Fruit fly (Drosophila melanogaster) ovary, adult (tissue): ENCODE data around the gene nop5.

ENCODE experiments used
- CG17801 ChIP-seq: fragments of 200-800 bp; optimal IDR thresholded peaks from 2 replicates; lab custom pipeline; 2019; ENCODE audit warnings: missing biosample characterization, mild to moderate bottlenecking, missing genetic modification characterization, moderate library complexity; ENCODE audit not compliant: partially characterized antibody

Gene nop5

DNA sequence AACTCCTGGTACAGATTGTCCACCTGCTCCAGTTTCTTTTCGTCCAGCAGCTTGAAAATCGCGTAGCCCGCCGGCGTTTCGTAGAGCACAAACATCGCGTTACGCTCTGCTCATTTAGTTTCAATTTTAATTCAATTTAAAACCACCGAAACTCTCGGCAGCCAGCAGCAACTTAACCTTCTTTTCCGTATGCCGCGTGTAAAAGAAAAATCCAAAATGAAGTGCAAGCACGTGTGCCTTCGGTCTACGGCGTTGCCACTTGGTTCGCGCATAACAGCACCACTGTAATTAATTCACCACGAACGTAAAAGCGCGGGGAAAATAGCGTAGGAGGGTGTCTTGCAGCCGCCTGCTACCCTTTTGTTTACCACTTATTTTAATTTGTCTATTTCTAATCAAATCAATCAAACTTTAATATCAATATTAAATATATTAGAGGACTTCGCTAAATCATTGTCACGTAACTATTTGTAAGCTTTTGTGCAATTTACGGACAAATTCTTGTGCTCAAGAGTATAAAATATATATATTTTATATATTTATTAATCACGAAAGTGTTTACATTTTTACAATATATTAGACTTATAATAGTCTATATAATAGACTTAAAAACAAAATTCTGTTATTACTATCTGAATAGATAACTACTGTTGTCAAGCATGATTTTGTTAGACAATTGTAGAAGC, at the start of gene nop5:
Gene nop5 (minus strand): TSS at position 227 of the 686 bp plus-strand sequence.
- TF ChIP-seq CG17801 (GFP tag; lab: Kevin White, UChicago) = peak; percentile 69

DNA sequence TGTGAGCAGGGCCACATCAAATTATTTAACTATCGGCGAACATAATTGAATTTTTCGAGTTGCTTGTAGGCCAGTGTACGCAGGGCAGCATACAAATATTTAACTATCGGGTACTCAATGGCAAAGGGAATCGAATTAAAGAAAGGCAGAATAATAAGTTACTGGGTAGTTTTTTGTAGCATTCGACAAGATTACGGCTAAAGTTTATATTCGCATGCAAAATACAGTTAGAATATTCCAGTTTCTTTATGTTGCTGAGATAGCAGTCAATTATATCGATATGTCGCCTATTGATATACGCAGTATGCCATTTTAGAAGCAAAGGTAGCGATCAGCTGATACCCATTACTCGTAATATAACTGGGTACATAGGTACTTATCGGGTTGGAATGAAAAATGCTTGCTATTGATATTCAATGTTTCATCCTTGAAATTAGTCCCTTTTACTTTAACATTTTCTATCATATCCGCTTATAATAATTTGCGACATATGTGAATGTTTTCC, 49.5 kb upstream of the nop5 start:
- TF ChIP-seq CG17801 (GFP tag; lab: Kevin White, UChicago) = peak; percentile 1

DNA sequence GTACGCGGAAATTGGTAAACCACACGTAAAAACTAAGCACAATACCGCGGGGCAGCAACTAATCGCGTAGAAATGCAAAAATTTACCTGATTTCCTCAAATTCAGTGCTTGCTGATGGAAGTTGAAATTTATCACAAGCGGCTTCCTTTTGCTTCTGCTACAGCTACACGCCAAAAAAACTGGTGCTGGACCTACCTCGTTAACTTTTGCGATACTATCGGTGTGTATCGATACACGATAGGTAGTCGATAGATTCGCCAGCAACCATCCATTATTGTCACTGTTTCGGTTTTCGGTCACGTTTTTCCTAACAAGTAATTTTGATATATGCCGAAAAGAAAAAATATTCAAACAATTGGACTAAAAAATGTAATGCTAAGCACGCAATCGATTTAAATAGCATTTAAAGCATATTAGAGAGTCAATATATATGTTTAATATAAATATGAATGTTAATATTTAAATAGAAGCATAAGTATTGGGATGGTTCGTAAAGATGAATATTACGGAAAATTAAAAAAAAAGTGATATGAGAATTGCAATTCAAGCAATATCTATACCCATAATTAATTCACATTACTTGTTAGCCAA, 49.0 kb upstream of the nop5 start, which contains the start of gene Sumo:
Gene Sumo (minus strand): TSS at position 223 of the 591 bp plus-strand sequence.
- no peak for TF ChIP-seq CG17801 (GFP tag; lab: Kevin White, UChicago)

DNA sequence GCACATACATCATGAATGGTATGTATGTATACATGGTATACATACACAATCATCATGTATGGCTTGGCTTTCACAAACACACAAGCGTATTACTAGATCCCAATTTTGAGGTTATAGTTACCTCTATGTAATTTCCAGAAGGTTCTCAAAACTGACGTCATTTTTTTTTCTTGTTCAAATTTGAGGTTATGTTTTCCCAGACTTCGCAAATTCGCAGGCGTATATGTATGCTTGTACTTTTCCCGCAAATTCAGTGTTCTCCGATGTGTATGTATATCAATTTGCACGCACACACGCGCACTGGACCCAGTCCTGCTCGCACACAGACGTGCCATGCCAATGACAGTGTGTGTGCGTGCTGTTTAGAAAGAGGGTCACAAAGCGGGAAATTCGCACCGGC, 47.8 kb upstream of the nop5 start:
- no peak for TF ChIP-seq CG17801 (GFP tag; lab: Kevin White, UChicago)

DNA sequence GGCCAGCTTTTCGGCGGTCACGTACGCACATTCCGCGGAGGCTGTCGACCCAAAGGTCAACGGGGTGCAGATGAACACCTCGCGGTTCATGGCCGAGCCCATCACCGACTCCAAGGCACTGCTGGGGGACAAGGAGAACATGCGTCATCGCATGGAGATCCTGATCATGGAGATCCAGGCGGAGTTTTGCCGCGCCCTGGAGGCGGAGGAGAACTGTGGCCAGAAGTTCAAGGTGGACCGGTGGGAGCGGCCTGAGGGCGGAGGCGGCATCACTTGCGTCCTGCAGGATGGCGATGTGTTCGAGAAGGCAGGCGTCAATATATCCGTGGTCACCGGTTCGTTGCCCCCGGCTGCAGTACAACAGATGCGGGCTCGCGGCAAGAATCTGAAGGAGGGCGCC, 46.1 kb upstream of the nop5 start:
- no peak for TF ChIP-seq CG17801 (GFP tag; lab: Kevin White, UChicago)

DNA sequence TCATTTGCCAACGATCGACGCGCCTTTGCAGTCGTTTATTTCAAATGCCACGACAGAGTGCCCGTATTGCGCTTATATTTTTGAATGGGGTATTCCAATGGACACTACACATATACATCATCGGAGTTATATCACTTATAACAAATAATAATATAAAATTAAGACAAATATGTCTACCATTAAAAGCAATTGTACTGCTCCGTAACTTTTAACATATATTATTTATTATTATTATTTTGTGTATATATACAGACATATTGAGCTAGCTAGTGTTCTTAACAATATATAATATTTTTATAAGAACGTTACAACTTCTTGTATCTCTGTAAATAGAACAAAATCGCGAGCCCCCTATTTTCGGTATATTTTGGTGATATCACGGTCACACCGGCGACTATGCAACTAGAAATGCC, 45.5 kb upstream of the nop5 start, which contains the start of the genes sip2 and Coprox:
Gene sip2 (minus strand): TSS at position 53 of the 413 bp plus-strand sequence.
Gene Coprox (plus strand): TSS at position 400 of the 413 bp plus-strand sequence.
- peak; percentile 68 for TF ChIP-seq CG17801 (GFP tag; lab: Kevin White, UChicago)

DNA sequence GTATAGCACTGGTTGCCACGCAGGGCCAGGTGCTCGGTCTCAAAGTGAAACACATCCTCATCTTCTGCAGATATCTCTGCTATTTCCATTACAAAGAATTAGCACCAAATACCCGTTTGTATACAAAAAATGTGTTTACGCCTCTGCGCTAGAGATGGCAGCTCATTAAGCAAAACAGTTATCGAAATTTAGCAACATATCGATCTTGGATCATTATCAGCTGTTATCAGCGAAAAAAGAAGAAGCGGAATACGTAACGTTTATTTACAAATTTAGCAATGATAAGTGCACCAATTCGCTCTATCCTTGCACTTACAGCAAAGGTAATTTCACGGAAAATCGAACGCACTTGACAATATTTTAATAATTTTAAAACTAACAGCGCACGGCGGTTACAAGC, 41.6 kb upstream of the nop5 start, which contains the start of the genes Atac1 and Hmgcl:
Gene Atac1 (minus strand): TSS at position 164 of the 400 bp plus-strand sequence.
Gene Hmgcl (plus strand): TSS at position 213 of the 400 bp plus-strand sequence.
- TF ChIP-seq CG17801 (GFP tag; lab: Kevin White, UChicago) = no peak

DNA sequence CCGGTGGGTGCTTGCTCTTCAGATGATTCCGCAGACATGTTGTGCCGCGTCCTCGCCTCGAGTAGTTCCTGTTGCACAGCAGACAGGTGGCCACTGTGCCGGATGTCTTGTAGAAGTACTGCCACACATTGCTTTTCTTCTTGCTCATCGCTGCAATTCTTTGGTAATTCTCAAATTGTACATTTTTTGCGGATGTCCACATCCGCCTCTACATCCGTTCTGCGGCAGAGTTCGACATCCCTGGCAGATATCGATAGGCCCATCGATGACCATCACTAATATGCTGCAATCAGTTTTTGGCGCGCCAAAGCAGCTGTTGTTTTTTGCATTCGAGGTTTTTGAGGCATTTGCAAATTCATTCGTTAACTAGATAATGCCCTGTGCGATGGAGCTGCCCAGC, 38.2 kb upstream of the nop5 start, which contains the start of the genes CG13775 and CG3430:
Gene CG13775 (minus strand): TSS at position 226 of the 400 bp plus-strand sequence.
Gene CG3430 (plus strand): TSS at position 284 of the 400 bp plus-strand sequence.
- TF ChIP-seq CG17801 (GFP tag; lab: Kevin White, UChicago) = no peak

- peak; percentile 18 for TF ChIP-seq CG17801 (GFP tag; lab: Kevin White, UChicago)
Measured at dm6 chr2L:6950096-6950495, 31.6 kb upstream of the nop5 start, which contains the start of the genes Gas41 and SA1. Gas41 (minus strand) TSS chr2L:6950207. SA1 (plus strand) TSS chr2L:6950421.

DNA sequence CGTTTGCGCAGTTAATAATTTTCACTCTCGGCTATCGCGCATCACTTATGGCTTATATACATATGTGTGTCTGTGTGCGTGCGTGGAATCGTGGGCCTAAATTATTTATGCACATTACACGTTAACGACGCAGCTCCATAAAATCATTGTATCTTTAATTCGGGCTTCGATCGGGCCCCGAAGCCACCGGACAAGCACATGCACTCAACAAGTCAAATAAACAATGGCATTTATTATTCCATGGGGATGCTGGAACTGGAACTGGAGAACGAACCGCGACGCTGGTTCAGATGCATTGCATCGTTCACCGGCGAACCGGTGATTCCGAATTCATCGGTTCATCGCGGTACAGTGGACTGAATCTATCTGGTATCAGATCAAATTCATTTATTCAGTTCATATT, 30.0 kb upstream of the nop5 start, which contains the start of gene ihog:
Gene ihog (minus strand): TSS at position 269 of the 403 bp plus-strand sequence.
- TF ChIP-seq CG17801 (GFP tag; lab: Kevin White, UChicago) = no peak

DNA sequence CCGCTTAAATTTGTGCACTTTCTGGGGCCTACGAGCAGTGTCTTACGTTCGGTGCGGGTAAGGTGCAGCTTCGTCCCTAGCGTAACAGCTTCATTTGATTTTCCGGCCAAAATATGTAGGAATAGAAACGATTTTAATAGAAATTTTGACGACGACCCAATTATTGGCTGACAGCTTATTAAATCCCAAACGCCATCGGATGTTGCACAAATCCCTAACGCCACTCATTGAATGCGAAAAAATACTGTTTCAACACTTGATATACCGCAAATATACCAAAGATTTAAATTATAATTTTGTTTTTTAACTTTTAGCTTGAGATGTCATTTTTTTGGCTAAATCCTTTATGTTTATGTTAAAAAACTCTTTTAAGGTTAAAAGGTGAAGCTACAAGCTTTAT, 26.5 kb upstream of the nop5 start, which contains the start of gene Fgop2:
Gene Fgop2 (minus strand): TSS at position 202 of the 400 bp plus-strand sequence.
- TF ChIP-seq CG17801 (GFP tag; lab: Kevin White, UChicago) = peak; percentile 30

dm6 chr2L:6942714-6943113, 24.2 kb upstream of the nop5 start, which contains the start of gene CG18304:
CG18304 (minus strand) TSS chr2L:6942814.
- TF ChIP-seq CG17801 (GFP tag; lab: Kevin White, UChicago) = no peak

- no peak for TF ChIP-seq CG17801 (GFP tag; lab: Kevin White, UChicago)
Measured at dm6 chr2L:6941731-6942130, 23.2 kb upstream of the nop5 start.

DNA sequence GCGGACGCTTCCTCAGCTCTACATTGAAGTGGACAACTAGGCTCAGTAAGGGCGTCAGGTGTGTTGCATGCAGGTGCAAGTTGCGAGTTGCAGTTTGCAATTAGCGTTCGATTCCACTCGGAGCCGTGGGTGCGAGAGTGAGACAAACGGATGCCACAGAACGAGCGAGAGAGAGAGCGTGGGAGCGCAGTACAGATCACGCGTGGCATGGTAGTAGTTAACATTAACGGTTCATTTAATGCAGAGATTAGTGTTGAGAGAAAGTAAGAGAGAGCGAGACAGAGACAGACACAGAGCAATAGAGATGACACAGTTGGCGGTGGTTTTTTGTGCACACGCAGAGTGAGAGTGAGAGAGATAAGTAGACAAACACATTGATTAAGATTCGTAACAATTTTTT, 21.2 kb upstream of the nop5 start:
- TF ChIP-seq CG17801 (GFP tag; lab: Kevin White, UChicago) = no peak

- TF ChIP-seq CG17801 (GFP tag; lab: Kevin White, UChicago) = no peak
Measured at dm6 chr2L:6931821-6932220, 13.3 kb upstream of the nop5 start, which contains the start of gene CG43232. CG43232 (plus strand) TSS chr2L:6932121.
